Worm (Caenorhabditis elegans) whole organism, late embryonic: ENCODE measurements around the gene E01G4.3.
A peak's percentile ranks its signal among the peaks of the same experiment; 100 is the strongest.

Experiments
- F13H6.1 ChIP-seq: sonication (generic microtip); optimal IDR thresholded peaks from 2 replicates; lab custom pipeline; 2016; ENCODE audit warnings: missing genetic modification characterization, missing compliant biosample characterization
- K02D7.2 ChIP-seq: sonication (generic microtip); optimal IDR thresholded peaks from 2 replicates; lab custom pipeline; 2017; ENCODE audit warnings: mild to moderate bottlenecking, missing genetic modification characterization, missing compliant biosample characterization
- K09A11.1 ChIP-seq: sonication (generic microtip); optimal IDR thresholded peaks from 2 replicates; lab custom pipeline; 2017; ENCODE audit warnings: antibody characterized with exemption, mild to moderate bottlenecking, missing genetic modification characterization, missing compliant biosample characterization; ENCODE audit not compliant: insufficient read depth
- ceh-19 ChIP-seq: fragments of 200-800 bp; sonication (Bioruptor generic); optimal IDR thresholded peaks from 2 replicates; lab custom pipeline; 2018; ENCODE audit warnings: mild to moderate bottlenecking, missing genetic modification characterization, missing compliant biosample characterization
- ceh-2 ChIP-seq: sonication (generic microtip); optimal IDR thresholded peaks from 2 replicates; lab custom pipeline; 2016; ENCODE audit warnings: missing genotype, missing genetic modification characterization, missing compliant biosample characterization
- ceh-22 ChIP-seq: sonication (generic microtip); optimal IDR thresholded peaks from 2 replicates; lab custom pipeline; 2017; ENCODE audit warnings: missing biosample characterization, missing genetic modification characterization
- ceh-24 ChIP-seq: sonication (generic microtip); optimal IDR thresholded peaks from 2 replicates; lab custom pipeline; 2016; ENCODE audit warnings: mild to moderate bottlenecking, missing genetic modification characterization, missing compliant biosample characterization
- ceh-34 ChIP-seq: sonication (generic microtip); optimal IDR thresholded peaks from 2 replicates; lab custom pipeline; 2016; ENCODE audit warnings: mild to moderate bottlenecking, missing genetic modification characterization, missing compliant biosample characterization
- ceh-45 ChIP-seq: fragments of 200-800 bp; sonication (Bioruptor generic); IDR thresholded peaks from 2 replicates; pipeline ENCODE4 v1.3.6; 2022; ENCODE audit warnings: missing genetic modification reagents, missing genetic modification characterization, missing compliant biosample characterization
- ceh-48 ChIP-seq: sonication (generic microtip); optimal IDR thresholded peaks from 2 replicates; lab custom pipeline; 2016; ENCODE audit warnings: missing genetic modification characterization, inconsistent platforms, missing compliant biosample characterization
- ceh-6 ChIP-seq: fragments of 200-800 bp; sonication (Bioruptor generic); optimal IDR thresholded peaks from 2 replicates; lab custom pipeline; 2018; ENCODE audit warnings: mild to moderate bottlenecking, missing genetic modification characterization, missing compliant biosample characterization
- ceh-9 ChIP-seq: sonication (generic microtip); optimal IDR thresholded peaks from 2 replicates; lab custom pipeline; 2016; ENCODE audit warnings: mild to moderate bottlenecking, missing genetic modification characterization, inconsistent platforms, missing compliant biosample characterization
- che-1 ChIP-seq: sonication (generic microtip); optimal IDR thresholded peaks from 2 replicates; lab custom pipeline; 2016; ENCODE audit warnings: mild to moderate bottlenecking, missing genetic modification characterization, missing compliant biosample characterization
- dmd-4 ChIP-seq: sonication (generic microtip); optimal IDR thresholded peaks from 2 replicates; lab custom pipeline; 2016; ENCODE audit warnings: borderline replicate concordance, missing genetic modification characterization, missing compliant biosample characterization
- dve-1 ChIP-seq: sonication (generic microtip); optimal IDR thresholded peaks from 2 replicates; lab custom pipeline; 2017; ENCODE audit warnings: antibody characterized with exemption, mild to moderate bottlenecking, missing genetic modification characterization, missing compliant biosample characterization
- eyg-1 ChIP-seq: sonication (generic microtip); optimal IDR thresholded peaks from 2 replicates; lab custom pipeline; 2016; ENCODE audit warnings: missing genotype, missing genetic modification characterization, missing compliant biosample characterization
- fkh-10 ChIP-seq: fragments of 150-350 bp; optimal IDR thresholded peaks from 2 replicates; lab custom pipeline; 2014; ENCODE audit warnings: missing biosample characterization, missing genetic modification reagents, missing genetic modification characterization
- gmeb-2 ChIP-seq: sonication (generic microtip); optimal IDR thresholded peaks from 2 replicates; lab custom pipeline; 2016; ENCODE audit warnings: missing genetic modification characterization, inconsistent platforms, missing compliant biosample characterization
- hlh-30 ChIP-seq: sonication (generic microtip); optimal IDR thresholded peaks from 2 replicates; lab custom pipeline; 2017; ENCODE audit warnings: antibody characterized with exemption, missing genetic modification characterization, missing compliant biosample characterization; ENCODE audit not compliant: insufficient read depth
- hlh-6 ChIP-seq: sonication (generic microtip); optimal IDR thresholded peaks from 2 replicates; lab custom pipeline; 2016; ENCODE audit warnings: missing genotype, missing genetic modification characterization, missing compliant biosample characterization
- hlh-8 ChIP-seq: sonication (generic microtip); optimal IDR thresholded peaks from 2 replicates; lab custom pipeline; 2016; ENCODE audit warnings: missing genotype, missing genetic modification characterization, missing compliant biosample characterization
- lim-6 ChIP-seq: sonication (generic microtip); optimal IDR thresholded peaks from 2 replicates; lab custom pipeline; 2016; ENCODE audit warnings: missing genetic modification characterization, missing compliant biosample characterization
- madf-2 ChIP-seq: sonication (generic microtip); optimal IDR thresholded peaks from 2 replicates; lab custom pipeline; 2017; ENCODE audit warnings: missing genetic modification characterization, missing compliant biosample characterization
- nhr-11 ChIP-seq: fragments of 150-350 bp; optimal IDR thresholded peaks from 2 replicates; lab custom pipeline; 2014; ENCODE audit warnings: missing biosample characterization, missing genetic modification characterization
- pag-3 ChIP-seq: sonication (generic microtip); optimal IDR thresholded peaks from 2 replicates; lab custom pipeline; 2016; ENCODE audit warnings: missing compliant biosample characterization, missing genetic modification characterization, borderline replicate concordance
- pha-2 ChIP-seq: sonication (generic microtip); optimal IDR thresholded peaks from 2 replicates; lab custom pipeline; 2017; ENCODE audit warnings: mild to moderate bottlenecking, missing genetic modification characterization, missing compliant biosample characterization
- tbx-7 ChIP-seq: sonication (generic microtip); optimal IDR thresholded peaks from 2 replicates; lab custom pipeline; 2016; ENCODE audit warnings: missing genotype, missing genetic modification characterization, missing compliant biosample characterization
- unc-42 ChIP-seq: sonication (generic microtip); optimal IDR thresholded peaks from 2 replicates; lab custom pipeline; 2016; ENCODE audit warnings: missing genotype, missing genetic modification characterization, missing compliant biosample characterization
- ztf-16 ChIP-seq: sonication (generic microtip); optimal IDR thresholded peaks from 2 replicates; lab custom pipeline; 2017; ENCODE audit warnings: missing genetic modification characterization, missing compliant biosample characterization

Gene E01G4.3

ce11 chrII:13424242-13424641 lies 45.2 kb downstream of the E01G4.3 start, which contains the start of gene Y48E1C.2:
Gene Y48E1C.2, plus strand, starts transcription at chrII:13424542.
- TF ChIP-seq nhr-11 (tag; lab: Kevin White, UChicago) (no peak), ceh-48 (tag; lab: Kevin White, UChicago) (no peak), ceh-22 (tag; lab: Kevin White, UChicago) (no peak)

ce11 chrII:13417452-13418031 lies 51.9 kb downstream of the E01G4.3 start:
- no peak for TF ChIP-seq ceh-9 (tag; lab: Kevin White, UChicago)
- peak; percentile 90 for TF ChIP-seq ceh-48 (tag; lab: Kevin White, UChicago)

- TF ChIP-seq tbx-7 (tag; lab: Kevin White, UChicago) (no peak), ceh-19 (no peak)
Measured at ce11 chrII:13416552-13416951, 52.9 kb downstream of the E01G4.3 start.

ce11 chrII:13414554-13415057 lies 54.8 kb downstream of the E01G4.3 start, which contains the start of gene Y48E1C.1:
Gene Y48E1C.1, plus strand, starts transcription at chrII:13415007.
- no peak for TF ChIP-seq ceh-6 (GFP tag; lab: Kevin White, UChicago)
- TF ChIP-seq ceh-2 (tag; lab: Kevin White, UChicago) = no peak
- no peak for TF ChIP-seq hlh-30 (tag; lab: Kevin White, UChicago)
- no peak for TF ChIP-seq gmeb-2 (tag; lab: Kevin White, UChicago)
- TF ChIP-seq K09A11.1 (tag; lab: Kevin White, UChicago) = no peak
- no peak for TF ChIP-seq hlh-8 (tag; lab: Kevin White, UChicago)
- TF ChIP-seq pag-3 (tag; lab: Kevin White, UChicago) = no peak
- TF ChIP-seq fkh-10 = no peak
- TF ChIP-seq dmd-4 (tag; lab: Kevin White, UChicago) = no peak
- TF ChIP-seq pha-2 (tag; lab: Kevin White, UChicago) = no peak
- no peak for TF ChIP-seq K02D7.2 (tag; lab: Kevin White, UChicago)
- TF ChIP-seq unc-42 (tag; lab: Kevin White, UChicago) = no peak
- no peak for TF ChIP-seq ceh-24 (tag; lab: Kevin White, UChicago)
- TF ChIP-seq ztf-16 (tag; lab: Kevin White, UChicago) = no peak
- no peak for TF ChIP-seq lim-6 (tag; lab: Kevin White, UChicago)
- no peak for TF ChIP-seq dve-1 (tag; lab: Kevin White, UChicago)
- no peak for TF ChIP-seq eyg-1
- no peak for TF ChIP-seq ceh-34
- TF ChIP-seq ceh-45 (GFP tag; lab: Robert Waterston, UW) = no peak
- TF ChIP-seq tbx-7 (tag; lab: Kevin White, UChicago) = no peak

- TF ChIP-seq madf-2 (tag; lab: Kevin White, UChicago) (no peak), lim-6 (tag; lab: Kevin White, UChicago) (no peak), F13H6.1 (tag; lab: Kevin White, UChicago) (no peak), che-1 (tag; lab: Kevin White, UChicago) (no peak), K02D7.2 (tag; lab: Kevin White, UChicago) (no peak), ceh-48 (tag; lab: Kevin White, UChicago) (peak; percentile 91), hlh-6 (no peak)
Measured at ce11 chrII:13414099-13414498, 55.3 kb downstream of the E01G4.3 start.

DNA sequence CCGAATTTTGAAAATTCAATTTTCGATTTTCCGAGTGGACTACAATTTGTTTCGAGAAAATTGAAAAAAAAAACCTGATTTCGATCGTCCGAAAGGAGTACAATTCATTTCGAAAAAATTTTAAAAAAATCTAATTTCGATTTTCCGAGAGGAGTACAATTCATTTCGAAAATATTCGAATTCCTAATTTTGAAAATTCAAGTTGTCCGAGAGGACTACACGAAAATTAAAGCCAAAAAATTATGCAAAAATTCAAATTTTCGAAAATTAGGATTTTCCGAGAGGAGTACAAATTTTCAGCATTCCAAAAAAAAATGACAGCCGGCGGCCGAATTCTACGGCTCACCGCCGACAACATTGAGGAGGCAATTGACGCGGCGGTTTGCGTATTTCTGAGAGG lies 57.1 kb downstream of the E01G4.3 start, which contains the start of gene Y48C3A.18:
Y48C3A.18 (plus strand) TSS at position 301 of the 400 bp plus-strand sequence.
- TF ChIP-seq K02D7.2 (tag; lab: Kevin White, UChicago) = no peak
- TF ChIP-seq, all 69 proteins: peak for 0
